Worm (Caenorhabditis elegans): Measurements from ENCODE around the gene T21B4.15.

Gene T21B4.15

DNA sequence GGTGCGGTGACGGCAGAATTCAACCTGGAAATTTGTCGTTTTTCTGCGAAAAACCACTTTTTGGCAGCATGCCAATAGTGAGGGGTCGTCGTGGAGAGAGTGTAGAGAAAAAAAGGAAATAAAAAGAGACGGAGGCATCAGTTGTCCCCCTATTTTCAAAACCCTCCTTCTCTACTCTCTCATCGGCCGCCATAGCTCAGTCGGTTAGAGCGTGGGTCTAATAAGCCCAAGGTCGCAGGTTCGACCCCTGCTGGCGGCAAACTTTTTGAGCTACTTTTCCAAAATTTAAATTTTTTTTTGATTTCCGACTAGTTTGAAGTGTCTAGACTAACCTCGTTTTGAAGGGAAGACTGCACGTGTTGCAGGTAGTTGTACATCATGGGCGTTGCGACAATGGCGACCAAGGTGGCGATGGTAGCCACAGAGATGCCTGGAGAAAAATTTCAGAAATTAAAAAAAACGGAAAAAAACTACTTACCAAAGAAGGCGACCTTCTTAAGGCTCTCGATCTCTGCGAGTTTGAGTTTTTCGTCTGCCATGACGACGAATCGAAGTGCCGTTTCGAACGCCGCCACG lies 4.6 kb downstream of the T21B4.15 start, which contains the start of gene col-85 (continued):
- TF ChIP-seq dmd-6 (GFP tag; IDR thresholded peaks at IDR 0.05) (peak; percentile 79), mdt-29 (GFP tag; IDR thresholded peaks at IDR 0.05) (peak; percentile 79), lin-38 (GFP tag; IDR thresholded peaks at IDR 0.05) (peak; percentile 90), nhr-111 (GFP tag; optimal IDR thresholded peaks at IDR 0.05) (peak; percentile 73), nhr-102 (tag; optimal IDR thresholded peaks at IDR 0.05) (peak; percentile 75), ZK337.2 (GFP tag; IDR thresholded peaks at IDR 0.05) (peak; percentile 93), rbr-2 (tag; optimal IDR thresholded peaks at IDR 0.05) (peak; percentile 87), nhr-11 (tag; optimal IDR thresholded peaks at IDR 0.05) (peak; percentile 56), nhr-41 (GFP tag; IDR thresholded peaks at IDR 0.05) (peak; percentile 94), lsy-2 (tag; optimal IDR thresholded peaks at IDR 0.05) (no peak), nhr-77 (tag; optimal IDR thresholded peaks at IDR 0.05) (peak; percentile 60), nhr-10 (tag; optimal IDR thresholded peaks at IDR 0.05) (no peak), egl-43 (GFP tag; IDR thresholded peaks at IDR 0.05) (peak; percentile 98), mdl-1 (tag; optimal IDR thresholded peaks at IDR 0.05) (peak in 1 of 2 experiments; percentile 59), aha-1 (tag) (peak; percentile 94), lin-1 (GFP tag; IDR thresholded peaks at IDR 0.05) (peak; percentile 89), F10B5.3 (tag; optimal IDR thresholded peaks at IDR 0.05) (no peak), nhr-48 (tag; optimal IDR thresholded peaks at IDR 0.05) (peak; percentile 67), R02D3.7 (tag; optimal IDR thresholded peaks at IDR 0.05) (peak; percentile 21), mes-2 (tag; optimal IDR thresholded peaks at IDR 0.05; ENCODE audit: poor library complexity, severe bottlenecking) (peak; percentile 83), D1046.2 (GFP tag; IDR thresholded peaks at IDR 0.05) (peak; percentile 91), Y75B8A.6 (GFP tag; IDR thresholded peaks at IDR 0.05) (peak; percentile 73; the same call in 1 of the 2 replicates), egl-27 (tag; optimal IDR thresholded peaks at IDR 0.05) (no peak), ctbp-1 (GFP tag; IDR thresholded peaks at IDR 0.05) (peak; percentile 91), ama-1 (optimal IDR thresholded peaks at IDR 0.05) (no peak), ztf-7 (tag; optimal IDR thresholded peaks at IDR 0.05) (peak; percentile 71), daf-16 (GFP tag; optimal IDR thresholded peaks at IDR 0.05) (peak; percentile 14 to 86), daf-16 (tag; optimal IDR thresholded peaks at IDR 0.05) (peak; percentile 57), ceh-82 (tag; optimal IDR thresholded peaks at IDR 0.05) (no peak), saeg-2 (GFP tag; IDR thresholded peaks at IDR 0.05) (peak; percentile 57; the same call in 1 of the 2 replicates), php-3 (GFP tag; IDR thresholded peaks at IDR 0.05) (peak; percentile 84), vab-7 (GFP tag; IDR thresholded peaks at IDR 0.05) (peak; percentile 96), nhr-25 (tag; optimal IDR thresholded peaks at IDR 0.05; ENCODE audit: borderline replicate concordance, insufficient read depth) (no peak), aly-2 (tag; optimal IDR thresholded peaks at IDR 0.05) (no peak), nhr-28 (tag; optimal IDR thresholded peaks at IDR 0.05) (peak; percentile 48), lin-13 (GFP tag; optimal IDR thresholded peaks at IDR 0.05) (peak; percentile 74), hlh-30 (tag; optimal IDR thresholded peaks at IDR 0.05; ENCODE audit: insufficient read depth) (peak; percentile 65), Y105C5A.15 (GFP tag; IDR thresholded peaks at IDR 0.05) (peak; percentile 90; the same call in 1 of the 2 replicates), hlh-11 (tag; optimal IDR thresholded peaks at IDR 0.05) (peak; percentile 66), fkh-10 (GFP tag; optimal IDR thresholded peaks at IDR 0.05) (peak; percentile 30), F26F4.8 (GFP tag; conservative IDR thresholded peaks at IDR 0.05) (peak; percentile 92), gei-8 (GFP tag; optimal IDR thresholded peaks at IDR 0.05) (peak; percentile 76), pha-4 (GFP tag; IDR thresholded peaks at IDR 0.05) (peak; percentile 95), pha-4 (tag; optimal IDR thresholded peaks at IDR 0.05) (no peak), lin-29 (GFP tag; IDR thresholded peaks at IDR 0.05) (peak; percentile 75), madf-5 (GFP tag; IDR thresholded peaks at IDR 0.05) (peak; percentile 89 to 90; a peak in 3 of 4 replicates), Y5F2A.4 (GFP tag; optimal IDR thresholded peaks at IDR 0.05) (peak; percentile 79), tra-1 (GFP tag; IDR thresholded peaks at IDR 0.05) (peak; percentile 94), dpl-1 (GFP tag; optimal IDR thresholded peaks at IDR 0.05) (peak; percentile 59), Y48G9A.11 (GFP tag; IDR thresholded peaks at IDR 0.05) (peak; percentile 87), daf-12 (tag; optimal IDR thresholded peaks at IDR 0.05) (no peak)
